Fruit fly (Drosophila melanogaster) whole organism, pupa: ENCODE results near the gene nrv2.

Experiments used
- CG12605 ChIP-seq: fragments of 200-800 bp; sonication (Bioruptor generic); IDR thresholded peaks from 2 replicates; pipeline ENCODE4 v1.3.6; 2022; ENCODE audit warnings: missing biosample characterization, missing genetic modification characterization
- CG17806 ChIP-seq: fragments of 200-800 bp; sonication (Bioruptor generic); optimal IDR thresholded peaks from 2 replicates; lab custom pipeline; 2018; ENCODE audit warnings: missing biosample characterization, mild to moderate bottlenecking, missing genetic modification characterization, moderate library complexity
- CG32121 ChIP-seq: fragments of 200-800 bp; sonication (Bioruptor generic); IDR thresholded peaks from 2 replicates; pipeline ENCODE4 v1.3.6; 2022; ENCODE audit warnings: missing biosample characterization, missing genetic modification characterization
- CG34367 ChIP-seq: fragments of 200-800 bp; sonication (Bioruptor generic); optimal IDR thresholded peaks from 2 replicates; lab custom pipeline; 2018; ENCODE audit warnings: missing biosample characterization, mild to moderate bottlenecking, missing genetic modification characterization
- D1 ChIP-seq: fragments of 200-800 bp; sonication (Bioruptor generic); optimal IDR thresholded peaks from 2 replicates; lab custom pipeline; 2018; ENCODE audit warnings: missing biosample characterization, mild to moderate bottlenecking, missing genetic modification characterization, moderate library complexity
- EcR ChIP-seq: fragments of 200-800 bp; sonication (Bioruptor generic); optimal IDR thresholded peaks from 3 replicates; lab custom pipeline; 2019; ENCODE audit warnings: missing biosample characterization, missing genetic modification characterization, mild to moderate bottlenecking, moderate library complexity, missing genetic modification reagents
- rn ChIP-seq: fragments of 200-800 bp; sonication (Bioruptor generic); IDR thresholded peaks from 2 replicates; pipeline ENCODE4 v1.3.6; 2022; ENCODE audit warnings: missing biosample characterization, missing genetic modification characterization

- no peak for TF ChIP-seq CG34367 (tag; lab: Kevin White, UChicago)
- TF ChIP-seq CG12605 (GFP tag; lab: Robert Waterston, UW) = no peak
- no peak for TF ChIP-seq rn
- TF ChIP-seq CG17806 (tag; lab: Kevin White, UChicago) = no peak
- TF ChIP-seq EcR (GFP tag; lab: Kevin White, UChicago) = no peak
- TF ChIP-seq CG32121 (GFP tag; lab: Robert Waterston, UW) = no peak
- no peak for TF ChIP-seq D1
Measured at dm6 chr2L:6774853-6775252, 23.8 kb downstream of the nrv2 start.
